Fruit fly (Drosophila melanogaster) whole organism, embryonic: Measurements from ENCODE around the gene E2f1.

Experiments used
- CG34376 ChIP-seq: fragments of 200-800 bp; sonication (Bioruptor generic); optimal IDR thresholded peaks from 2 replicates; lab custom pipeline; 2018; ENCODE audit warnings: missing biosample characterization, mild to moderate bottlenecking, missing genetic modification characterization
- CG4424 ChIP-seq: fragments of 200-800 bp; sonication (Bioruptor generic); optimal IDR thresholded peaks from 3 replicates; lab custom pipeline; 2016; ENCODE audit warnings: missing biosample characterization, missing genetic modification characterization
- CG6854 ChIP-seq: fragments of 200-800 bp; sonication (Bioruptor generic); optimal IDR thresholded peaks from 3 replicates; lab custom pipeline; 2017; ENCODE audit warnings: missing biosample characterization, mild to moderate bottlenecking, missing genetic modification characterization
- CG7786 ChIP-seq: fragments of 200-800 bp; sonication (Bioruptor generic); optimal IDR thresholded peaks from 2 replicates; lab custom pipeline; 2016; ENCODE audit warnings: missing biosample characterization, missing genetic modification characterization
- Doc3 ChIP-seq: fragments of 200-800 bp; sonication (Bioruptor generic); IDR thresholded peaks from 3 replicates; pipeline ENCODE4 v1.3.6; 2022; ENCODE audit warnings: missing biosample characterization, missing genetic modification characterization; ENCODE audit not compliant: partially characterized antibody
- GATAe ChIP-seq: fragments of 200-800 bp; sonication (Bioruptor generic); conservative IDR thresholded peaks from 2 replicates; pipeline ENCODE4 v1.3.6; 2022; ENCODE audit warnings: missing biosample characterization, missing genetic modification characterization
- NC2β ChIP-seq: fragments of 200-800 bp; sonication (Bioruptor generic); optimal IDR thresholded peaks from 2 replicates; lab custom pipeline; 2016; ENCODE audit warnings: missing biosample characterization, missing genetic modification characterization
- Trl ChIP-seq, 3 experiments: fragments of >200 bp in 2 of 3; fragments of 200-800 bp in 1 of 3; sonication (Bioruptor generic) in 1 of 3; optimal IDR thresholded peaks; 2 replicates in 1 of 3; 3 replicates in 2 of 3; lab custom pipeline; 2016 to 2017; ENCODE audit warnings: missing biosample characterization in 1 of 3, missing genetic modification characterization in 1 of 3
- gcm2 ChIP-seq: fragments of 200-800 bp; sonication (Bioruptor generic); optimal IDR thresholded peaks from 2 replicates; lab custom pipeline; 2016; ENCODE audit warnings: missing biosample characterization, missing genetic modification characterization
- klu ChIP-seq: fragments of 200-800 bp; sonication (Bioruptor generic); IDR thresholded peaks from 2 replicates; pipeline ENCODE4 v1.3.6; 2022; ENCODE audit warnings: missing biosample characterization, missing genetic modification characterization
- pb ChIP-seq: fragments of 200-800 bp; sonication (Bioruptor generic); optimal IDR thresholded peaks from 3 replicates; lab custom pipeline; 2016; ENCODE audit warnings: missing biosample characterization, missing genetic modification characterization
- zfh2 ChIP-seq: fragments of 200-800 bp; sonication (Bioruptor generic); optimal IDR thresholded peaks from 2 replicates; lab custom pipeline; 2016; ENCODE audit warnings: missing biosample characterization, missing genetic modification characterization

DNA sequence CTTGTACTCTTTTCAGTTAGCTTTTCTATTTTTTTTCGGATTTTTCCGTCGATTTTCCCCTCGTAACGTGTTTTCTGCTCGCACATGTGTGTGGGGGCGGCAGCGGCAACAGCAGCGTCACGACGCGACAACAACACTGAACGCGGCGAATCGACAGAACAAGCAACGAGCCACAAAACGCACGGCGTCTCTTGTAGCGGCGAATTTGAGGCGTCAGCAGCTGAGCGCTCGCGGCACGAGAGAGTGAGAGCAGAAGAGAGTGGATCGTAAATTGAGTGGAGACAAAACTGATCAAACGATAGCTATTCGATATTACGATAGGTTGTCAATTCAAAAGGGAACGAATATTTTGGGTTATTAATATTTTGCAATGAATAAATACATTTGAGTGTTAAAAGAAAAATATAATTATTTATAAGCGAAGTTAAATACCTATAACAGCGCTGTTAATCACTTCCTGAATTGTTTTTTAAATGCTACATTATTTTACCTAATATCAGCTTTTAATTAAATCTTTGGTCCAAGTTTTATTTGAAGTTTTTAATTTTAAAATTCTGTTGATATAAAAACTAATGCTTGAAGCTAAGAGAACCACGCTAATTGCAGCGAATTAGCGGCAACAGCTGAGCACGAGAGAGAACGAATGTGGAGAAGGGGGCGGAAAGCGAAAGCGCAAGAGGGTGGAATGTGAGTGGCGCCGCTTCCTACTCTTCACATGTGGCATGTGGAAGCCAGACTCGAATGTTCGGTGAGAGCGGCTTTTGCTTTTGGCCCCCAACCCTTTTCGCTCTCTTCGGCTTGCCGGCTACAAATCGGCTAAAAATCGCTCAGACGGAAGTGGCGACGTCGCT lies 27.5 kb downstream of the E2f1 start:
- TF ChIP-seq NC2β (GFP tag; lab: Kevin White, UChicago), result no peak
- TF ChIP-seq klu, result no peak
- peak; percentile 90 to 91 for TF ChIP-seq Trl (optimal IDR thresholded peaks at IDR 0.05; lab: Kevin White, UChicago)
- TF ChIP-seq Trl (GFP tag; optimal IDR thresholded peaks at IDR 0.05; lab: Kevin White, UChicago), result no peak
- TF ChIP-seq CG6854 (GFP tag; lab: Kevin White, UChicago), result no peak
- TF ChIP-seq CG4424, result peak; percentile 13
- no peak for TF ChIP-seq pb (GFP tag; lab: Kevin White, UChicago)
- no peak for TF ChIP-seq GATAe
- TF ChIP-seq Doc3 (GFP tag; lab: Robert Waterston, UW), result no peak
- TF ChIP-seq zfh2, result no peak
- no peak for TF ChIP-seq CG7786 (GFP tag; lab: Kevin White, UChicago)
- TF ChIP-seq CG34376, result peak; percentile 63
- TF ChIP-seq gcm2 (GFP tag; lab: Kevin White, UChicago), result no peak
